Worm (Caenorhabditis elegans) whole organism, L4 larva: Measurements from ENCODE around the gene Y17D7B.2.

Source experiments
- R02D3.7 ChIP-seq: fragments of 150-350 bp; sonication (generic microtip); optimal IDR thresholded peaks from 3 replicates; lab custom pipeline; 2014; ENCODE audit warnings: missing biosample characterization, missing genetic modification characterization
- Y5F2A.4 ChIP-seq: fragments of 200-800 bp; sonication (Bioruptor generic); optimal IDR thresholded peaks from 2 replicates; lab custom pipeline; 2018; ENCODE audit warnings: mild to moderate bottlenecking, missing genetic modification characterization, missing compliant biosample characterization
- ZK337.2 ChIP-seq: fragments of 200-800 bp; sonication (Bioruptor generic); IDR thresholded peaks from 2 replicates; pipeline ENCODE4 v1.3.6; 2022; ENCODE audit warnings: missing genetic modification reagents, missing genetic modification characterization, missing compliant biosample characterization
- ZK546.5 ChIP-seq, 2 experiments: sonication (generic microtip); optimal IDR thresholded peaks; 2 replicates each; lab custom pipeline; 2017; ENCODE audit warnings: missing biosample characterization in 2 of 2, missing genetic modification characterization in 2 of 2
- aly-2 ChIP-seq: sonication (generic microtip); optimal IDR thresholded peaks from 2 replicates; lab custom pipeline; 2018; ENCODE audit warnings: missing biosample characterization, missing genetic modification characterization
- ceh-28 ChIP-seq: fragments of 150-350 bp; optimal IDR thresholded peaks from 2 replicates; lab custom pipeline; 2014; ENCODE audit warnings: missing biosample characterization, missing genetic modification reagents, missing genetic modification characterization
- ceh-62 ChIP-seq: sonication (generic microtip); optimal IDR thresholded peaks from 2 replicates; lab custom pipeline; 2017; ENCODE audit warnings: missing biosample characterization, missing genetic modification characterization
- cey-2 ChIP-seq: sonication (generic microtip); optimal IDR thresholded peaks from 3 replicates; lab custom pipeline; 2017; ENCODE audit warnings: missing genetic modification characterization, mild to moderate bottlenecking, missing compliant biosample characterization, antibody characterized with exemption, borderline replicate concordance; ENCODE audit not compliant: insufficient read depth
- ctbp-1 ChIP-seq: fragments of 200-800 bp; sonication (Bioruptor generic); IDR thresholded peaks from 2 replicates; pipeline ENCODE4 v1.3.6; 2022; ENCODE audit warnings: missing genetic modification reagents, missing genetic modification characterization, missing compliant biosample characterization
- daf-16 ChIP-seq, 3 experiments: sonication (generic microtip); optimal IDR thresholded peaks; 2 replicates each; lab custom pipeline; 2016 to 2017; ENCODE audit warnings: missing genetic modification characterization in 3 of 3, missing genetic modification reagents in 3 of 3, mild to moderate bottlenecking in 2 of 3, missing compliant biosample characterization in 2 of 3, missing biosample characterization in 1 of 3, moderate library complexity in 1 of 3
- dmd-6 ChIP-seq: fragments of 200-800 bp; sonication (Bioruptor generic); IDR thresholded peaks from 2 replicates; pipeline ENCODE4 v1.3.6; 2022; ENCODE audit warnings: missing genetic modification reagents, missing genetic modification characterization, missing compliant biosample characterization
- dmd-8 ChIP-seq: fragments of 200-800 bp; sonication (Bioruptor generic); IDR thresholded peaks from 2 replicates; pipeline ENCODE4 v1.3.6; 2022; ENCODE audit warnings: missing genetic modification characterization, missing compliant biosample characterization
- dpl-1 ChIP-seq: fragments of 150-350 bp; optimal IDR thresholded peaks from 2 replicates; lab custom pipeline; 2014; ENCODE audit warnings: missing biosample characterization, missing genetic modification reagents, missing genetic modification characterization
- duxl-1 ChIP-seq: sonication (generic microtip); optimal IDR thresholded peaks from 2 replicates; lab custom pipeline; 2016; ENCODE audit warnings: mild to moderate bottlenecking, missing genetic modification characterization, moderate library complexity, missing compliant biosample characterization; ENCODE audit not compliant: poor library complexity
- dve-1 ChIP-seq: sonication (generic microtip); optimal IDR thresholded peaks from 2 replicates; lab custom pipeline; 2017; ENCODE audit warnings: antibody characterized with exemption, mild to moderate bottlenecking, missing genetic modification characterization, missing compliant biosample characterization; ENCODE audit not compliant: insufficient read depth
- egl-27 ChIP-seq: sonication (generic microtip); optimal IDR thresholded peaks from 3 replicates; lab custom pipeline; 2017; ENCODE audit warnings: missing biosample characterization, missing genetic modification reagents, missing genetic modification characterization
- egl-43 ChIP-seq: fragments of 200-800 bp; sonication (Bioruptor generic); IDR thresholded peaks from 2 replicates; pipeline ENCODE4 v1.3.6; 2022; ENCODE audit warnings: missing genetic modification reagents, missing genetic modification characterization, missing compliant biosample characterization
- hif-1 ChIP-seq, 2 experiments: sonication (generic microtip); optimal IDR thresholded peaks; 2 replicates each; lab custom pipeline; 2016 to 2017; ENCODE audit warnings: missing compliant biosample characterization in 2 of 2, missing genetic modification characterization in 2 of 2, missing genetic modification reagents in 2 of 2, missing genotype in 2 of 2, mild to moderate bottlenecking in 1 of 2
- hlh-11 ChIP-seq: fragments of 200-800 bp; sonication (Bioruptor generic); optimal IDR thresholded peaks from 2 replicates; lab custom pipeline; 2018; ENCODE audit warnings: mild to moderate bottlenecking, missing genetic modification characterization, missing compliant biosample characterization
- hlh-30 ChIP-seq: sonication (generic microtip); optimal IDR thresholded peaks from 2 replicates; lab custom pipeline; 2017; ENCODE audit warnings: antibody characterized with exemption, mild to moderate bottlenecking, missing genetic modification characterization, missing compliant biosample characterization; ENCODE audit not compliant: insufficient read depth
- jun-1 ChIP-seq: fragments of 150-350 bp; optimal IDR thresholded peaks from 2 replicates; lab custom pipeline; 2014; ENCODE audit warnings: missing biosample characterization, missing genetic modification reagents, missing genetic modification characterization
- lim-7 ChIP-seq: fragments of 200-800 bp; sonication (Bioruptor generic); IDR thresholded peaks from 2 replicates; pipeline ENCODE4 v1.3.6; 2022; ENCODE audit warnings: missing genetic modification characterization, missing compliant biosample characterization
- lin-13 ChIP-seq: fragments of 150-350 bp; optimal IDR thresholded peaks from 2 replicates; lab custom pipeline; 2014; ENCODE audit warnings: missing biosample characterization, missing genetic modification reagents, missing genetic modification characterization
- lin-38 ChIP-seq: fragments of 200-800 bp; sonication (Bioruptor generic); IDR thresholded peaks from 2 replicates; pipeline ENCODE4 v1.3.6; 2022; ENCODE audit warnings: missing genetic modification reagents, missing genetic modification characterization, missing compliant biosample characterization
- lir-3 ChIP-seq: sonication (generic microtip); optimal IDR thresholded peaks from 2 replicates; lab custom pipeline; 2016; ENCODE audit warnings: mild to moderate bottlenecking, missing genetic modification characterization, missing compliant biosample characterization
- lsy-2 ChIP-seq, 2 experiments: fragments of 150-350 bp in 1 of 2; sonication (generic microtip) in 1 of 2; optimal IDR thresholded peaks; 2 replicates each; lab custom pipeline; 2014 to 2017; ENCODE audit warnings: missing biosample characterization in 2 of 2, missing genetic modification characterization in 2 of 2
- mdt-29 ChIP-seq: fragments of 200-800 bp; sonication (Bioruptor generic); IDR thresholded peaks from 2 replicates; pipeline ENCODE4 v1.3.6; 2022; ENCODE audit warnings: missing genetic modification reagents, missing genetic modification characterization, missing compliant biosample characterization
- mep-1 ChIP-seq: fragments of 150-350 bp; sonication (generic microtip); optimal IDR thresholded peaks from 3 replicates; lab custom pipeline; 2014; ENCODE audit warnings: missing biosample characterization, missing genetic modification characterization
- mxl-3 ChIP-seq: fragments of 200-800 bp; sonication (Bioruptor generic); optimal IDR thresholded peaks from 2 replicates; lab custom pipeline; 2018; ENCODE audit warnings: mild to moderate bottlenecking, missing genetic modification characterization, missing compliant biosample characterization
- nhr-11 ChIP-seq: fragments of 150-350 bp; optimal IDR thresholded peaks from 2 replicates; lab custom pipeline; 2014; ENCODE audit warnings: missing biosample characterization, missing genetic modification characterization
- nhr-237 ChIP-seq: sonication (generic microtip); optimal IDR thresholded peaks from 2 replicates; lab custom pipeline; 2017; ENCODE audit warnings: missing biosample characterization, missing genetic modification characterization
- nhr-28 ChIP-seq: fragments of 150-350 bp; optimal IDR thresholded peaks from 2 replicates; lab custom pipeline; 2014; ENCODE audit warnings: missing biosample characterization, missing genetic modification characterization
- nhr-42 ChIP-seq: fragments of 200-800 bp; sonication (Bioruptor generic); IDR thresholded peaks from 2 replicates; pipeline ENCODE4 v1.3.6; 2022; ENCODE audit warnings: missing genetic modification characterization, missing compliant biosample characterization
- nhr-48 ChIP-seq: sonication (generic microtip); optimal IDR thresholded peaks from 2 replicates; lab custom pipeline; 2016; ENCODE audit warnings: mild to moderate bottlenecking, missing genetic modification characterization, missing compliant biosample characterization
- nhr-76 ChIP-seq: fragments of 150-350 bp; optimal IDR thresholded peaks from 2 replicates; lab custom pipeline; 2014; ENCODE audit warnings: missing biosample characterization, missing genetic modification characterization
- nhr-77 ChIP-seq: fragments of 150-350 bp; optimal IDR thresholded peaks from 2 replicates; lab custom pipeline; 2014; ENCODE audit warnings: missing biosample characterization, missing genetic modification characterization
- pha-4 ChIP-seq, 2 experiments: fragments of 150-350 bp in 1 of 2; fragments of 200-800 bp in 1 of 2; sonication (Bioruptor generic) in 1 of 2; IDR thresholded peaks in 1 of 2; optimal IDR thresholded peaks in 1 of 2; 2 replicates each; pipeline versions ENCODE4 v1.3.6 to Lab custom; 2014 to 2022; ENCODE audit warnings: missing genetic modification characterization in 2 of 2, missing genetic modification reagents in 2 of 2, missing biosample characterization in 1 of 2, missing compliant biosample characterization in 1 of 2
- set-16 ChIP-seq: fragments of 200-800 bp; sonication (Bioruptor generic); IDR thresholded peaks from 2 replicates; pipeline ENCODE4 v1.3.6; 2022; ENCODE audit warnings: missing genetic modification reagents, missing genetic modification characterization, missing compliant biosample characterization
- skn-1 ChIP-seq: fragments of 150-350 bp; optimal IDR thresholded peaks from 2 replicates; lab custom pipeline; 2014; ENCODE audit warnings: missing biosample characterization, missing genetic modification characterization
- snpc-1.2 ChIP-seq: fragments of 200-800 bp; sonication (Bioruptor generic); IDR thresholded peaks from 2 replicates; pipeline ENCODE4 v1.3.6; 2022; ENCODE audit warnings: missing genetic modification reagents, missing genetic modification characterization, missing compliant biosample characterization
- tag-97 ChIP-seq: fragments of 200-800 bp; sonication (Bioruptor generic); IDR thresholded peaks from 2 replicates; pipeline ENCODE4 v1.3.6; 2022; ENCODE audit warnings: missing genetic modification characterization, missing compliant biosample characterization
- tra-1 ChIP-seq: fragments of 200-800 bp; sonication (Bioruptor generic); IDR thresholded peaks from 2 replicates; pipeline ENCODE4 v1.3.6; 2022; ENCODE audit warnings: missing genetic modification reagents, missing genetic modification characterization, missing compliant biosample characterization
- unc-62 ChIP-seq, 3 experiments: fragments of 150-350 bp in 1 of 3; sonication (generic microtip); optimal IDR thresholded peaks in 2 of 3; peaks in 1 of 3; 1 replicate in 1 of 3; 2 replicates in 2 of 3; lab custom pipeline; 2014 to 2017; ENCODE audit warnings: missing biosample characterization in 3 of 3, missing genetic modification characterization in 3 of 3, missing genetic modification reagents in 3 of 3, missing genotype in 1 of 3
- zag-1 ChIP-seq: fragments of 150-350 bp; optimal IDR thresholded peaks from 2 replicates; lab custom pipeline; 2014; ENCODE audit warnings: missing biosample characterization, missing genetic modification characterization
- zfp-3 ChIP-seq: fragments of 200-800 bp; sonication (Bioruptor generic); conservative IDR thresholded peaks from 2 replicates; pipeline ENCODE4 v1.3.6; 2022; ENCODE audit warnings: missing genetic modification reagents, missing genetic modification characterization, missing compliant biosample characterization
- ztf-7 ChIP-seq: fragments of 150-350 bp; optimal IDR thresholded peaks from 2 replicates; lab custom pipeline; 2014; ENCODE audit warnings: missing biosample characterization, missing genetic modification characterization

Y17D7B.2 gene

ce11 chrV:18780605-18781004 lies 6.9 kb upstream of the Y17D7B.2 start:
- TF ChIP-seq ceh-62 (tag; lab: Kevin White, UChicago) (no peak), unc-62 (GFP tag; optimal IDR thresholded peaks at IDR 0.05 in 1 of 2; lab: Kevin White, UChicago) (peak in 1 of 2 experiments; percentile 41), unc-62 (tag; optimal IDR thresholded peaks at IDR 0.05; lab: Kevin White, UChicago) (no peak), pha-4 (GFP tag; IDR thresholded peaks at IDR 0.05; lab: Robert Waterston, UW) (0 out of 2 replicates have a peak, but pooled peaks have one; percentile 31), pha-4 (tag; optimal IDR thresholded peaks at IDR 0.05; lab: Kevin White, UChicago) (no peak), jun-1 (tag; lab: Kevin White, UChicago) (no peak), tra-1 (0 out of 2 replicates have a peak, but pooled peaks have one; percentile 15), dmd-8 (no peak), lin-13 (GFP tag; lab: Kevin White, UChicago) (peak; percentile 49), zag-1 (tag; lab: Kevin White, UChicago) (no peak), egl-43 (GFP tag; lab: Robert Waterston, UW) (0 out of 2 replicates have a peak, but pooled peaks have one; percentile 17), ctbp-1 (GFP tag; lab: Robert Waterston, UW) (no peak), lin-38 (GFP tag; lab: Robert Waterston, UW) (0 out of 2 replicates have a peak, but pooled peaks have one; percentile 12), dpl-1 (GFP tag; lab: Kevin White, UChicago) (no peak), lim-7 (GFP tag; lab: Robert Waterston, UW) (no peak), mdt-29 (GFP tag; lab: Robert Waterston, UW) (no peak)

- no peak for TF ChIP-seq nhr-237 (tag; lab: Kevin White, UChicago)
- TF ChIP-seq mxl-3 = no peak
- no peak for TF ChIP-seq ceh-62 (tag; lab: Kevin White, UChicago)
- TF ChIP-seq nhr-77 (tag; lab: Kevin White, UChicago) = peak; percentile 2
- TF ChIP-seq nhr-42 (GFP tag; lab: Robert Waterston, UW) = no peak
- TF ChIP-seq nhr-11 (tag; lab: Kevin White, UChicago) = no peak
- no peak for TF ChIP-seq egl-27 (tag; lab: Kevin White, UChicago)
- TF ChIP-seq ceh-28 (tag; lab: Kevin White, UChicago) = no peak
- TF ChIP-seq Y5F2A.4 (GFP tag; lab: Kevin White, UChicago) = no peak
- TF ChIP-seq nhr-28 (tag; lab: Kevin White, UChicago) = peak; percentile 71
- TF ChIP-seq ztf-7 (tag; lab: Kevin White, UChicago) = no peak
- TF ChIP-seq unc-62 (GFP tag; optimal IDR thresholded peaks at IDR 0.05 in 1 of 2; lab: Kevin White, UChicago) = no peak
- no peak for TF ChIP-seq unc-62 (tag; optimal IDR thresholded peaks at IDR 0.05; lab: Kevin White, UChicago)
- TF ChIP-seq zfp-3 = no peak
- no peak for TF ChIP-seq snpc-1.2 (GFP tag; lab: Robert Waterston, UW)
- TF ChIP-seq duxl-1 (tag; lab: Kevin White, UChicago) = peak; percentile 92
- no peak for TF ChIP-seq lim-7 (GFP tag; lab: Robert Waterston, UW)
- peak; percentile 3 for TF ChIP-seq hlh-30 (tag; lab: Kevin White, UChicago)
- TF ChIP-seq set-16 = peak; percentile 39; the same call in 1 of the 2 replicates
- TF ChIP-seq dmd-6 (GFP tag; lab: Robert Waterston, UW) = peak; percentile 87
- peak in 1 of 2 experiments; percentile 8 for TF ChIP-seq daf-16 (GFP tag; optimal IDR thresholded peaks at IDR 0.05; lab: Kevin White, UChicago)
- peak; percentile 57 for TF ChIP-seq daf-16 (tag; optimal IDR thresholded peaks at IDR 0.05; lab: Kevin White, UChicago)
- TF ChIP-seq aly-2 (tag; lab: Kevin White, UChicago) = no peak
- TF ChIP-seq ZK546.5 (tag; optimal IDR thresholded peaks at IDR 0.05; lab: Kevin White, UChicago) = no peak
- peak; percentile 25 for TF ChIP-seq mep-1
- TF ChIP-seq lsy-2 (tag; optimal IDR thresholded peaks at IDR 0.05; lab: Kevin White, UChicago) = peak in 1 of 2 experiments; percentile 40
- TF ChIP-seq ZK337.2 (GFP tag; lab: Robert Waterston, UW) = no peak
- TF ChIP-seq nhr-48 (tag; lab: Kevin White, UChicago) = peak; percentile 4
- no peak for TF ChIP-seq nhr-76
- peak; percentile 77 for TF ChIP-seq dve-1 (tag; lab: Kevin White, UChicago)
- TF ChIP-seq skn-1 (tag; lab: Kevin White, UChicago) = no peak
- TF ChIP-seq hlh-11 (tag; lab: Kevin White, UChicago) = peak; percentile 79
- TF ChIP-seq pha-4 (GFP tag; IDR thresholded peaks at IDR 0.05; lab: Robert Waterston, UW) = no peak
- no peak for TF ChIP-seq pha-4 (tag; optimal IDR thresholded peaks at IDR 0.05; lab: Kevin White, UChicago)
- no peak for TF ChIP-seq lir-3
- TF ChIP-seq R02D3.7 (tag; lab: Kevin White, UChicago) = no peak
- TF ChIP-seq tag-97 = no peak
- no peak for TF ChIP-seq hif-1 (tag; optimal IDR thresholded peaks at IDR 0.05; lab: Kevin White, UChicago)
- TF ChIP-seq cey-2 (tag; lab: Kevin White, UChicago) = no peak
- no peak for TF ChIP-seq jun-1 (tag; lab: Kevin White, UChicago)
Measured at ce11 chrV:18782747-18783146, 4.8 kb upstream of the Y17D7B.2 start.
